Worm (Caenorhabditis elegans): ENCODE data around the gene ZK829.9.
A peak's percentile ranks its signal among the peaks of the same experiment; 100 is the strongest.

Gene ZK829.9

ce11 chrIV:11952612-11953299 lies 17.6 kb upstream of the ZK829.9 start, which contains the start of gene gdh-1 (continued):
- peak; percentile 24 for TF ChIP-seq hlh-30 (tag; optimal IDR thresholded peaks at IDR 0.05; ENCODE audit: insufficient read depth)
- no peak for TF ChIP-seq spr-3 (GFP tag; optimal IDR thresholded peaks at IDR 0.05)
- TF ChIP-seq dve-1 (tag; optimal IDR thresholded peaks at IDR 0.05; ENCODE audit: insufficient read depth): peak; percentile 57
- no peak for TF ChIP-seq Y75B8A.6 (GFP tag; IDR thresholded peaks at IDR 0.05)
- TF ChIP-seq pha-4 (GFP tag; IDR thresholded peaks at IDR 0.05): no peak
- TF ChIP-seq pha-4 (tag; optimal IDR thresholded peaks at IDR 0.05): peak; percentile 35
- TF ChIP-seq nhr-28 (tag; optimal IDR thresholded peaks at IDR 0.05): peak; percentile 74
- TF ChIP-seq snpc-1.2 (GFP tag; IDR thresholded peaks at IDR 0.05): 0 out of 2 replicates have a peak, but pooled peaks have one; percentile 15
- TF ChIP-seq Y48G9A.11 (GFP tag; IDR thresholded peaks at IDR 0.05): no peak
- no peak for TF ChIP-seq nhr-76 (tag; optimal IDR thresholded peaks at IDR 0.05)
- no peak for TF ChIP-seq nhr-237 (tag; optimal IDR thresholded peaks at IDR 0.05)
- peak; percentile 84 for TF ChIP-seq ama-1 (optimal IDR thresholded peaks at IDR 0.05)
- peak in 1 of 2 experiments; percentile 58 for TF ChIP-seq mdl-1 (tag; optimal IDR thresholded peaks at IDR 0.05)
- TF ChIP-seq saeg-2 (GFP tag; IDR thresholded peaks at IDR 0.05): no peak
- TF ChIP-seq lir-3 (tag; optimal IDR thresholded peaks at IDR 0.05): no peak
- no peak for TF ChIP-seq unc-62 (GFP tag; optimal IDR thresholded peaks at IDR 0.05 in 1 of 2)
- TF ChIP-seq unc-62 (tag; optimal IDR thresholded peaks at IDR 0.05): no peak
- no peak for TF ChIP-seq mep-1 (tag; optimal IDR thresholded peaks at IDR 0.05)

ce11 chrIV:11955592-11955991 lies 14.7 kb upstream of the ZK829.9 start:
- no peak for TF ChIP-seq lin-15B (tag; optimal IDR thresholded peaks at IDR 0.05)
- peak; percentile 81 for TF ChIP-seq gei-8 (GFP tag; optimal IDR thresholded peaks at IDR 0.05)
- no peak for TF ChIP-seq nhr-41 (GFP tag; IDR thresholded peaks at IDR 0.05)
- TF ChIP-seq aha-1 (tag): peak; percentile 95
- no peak for TF ChIP-seq duxl-1 (tag; optimal IDR thresholded peaks at IDR 0.05; ENCODE audit: poor library complexity)
- peak; percentile 69; the same call in 1 of the 2 replicates for TF ChIP-seq zfp-3 (GFP tag; conservative IDR thresholded peaks at IDR 0.05)
- no peak for TF ChIP-seq lim-7 (GFP tag; IDR thresholded peaks at IDR 0.05)
- peak; percentile 51 for TF ChIP-seq mxl-3 (GFP tag; optimal IDR thresholded peaks at IDR 0.05)
- TF ChIP-seq pqm-1 (tag; optimal IDR thresholded peaks at IDR 0.05): peak; percentile 90
- TF ChIP-seq hlh-11 (tag; optimal IDR thresholded peaks at IDR 0.05): peak; percentile 82
- TF ChIP-seq hif-1 (tag; optimal IDR thresholded peaks at IDR 0.05): peak in 1 of 2 experiments; percentile 2
- peak; percentile 76 for TF ChIP-seq spr-3 (GFP tag; optimal IDR thresholded peaks at IDR 0.05)
- no peak for TF ChIP-seq ztf-11 (tag; optimal IDR thresholded peaks at IDR 0.05)
- peak; percentile 42; the same call in 1 of the 2 replicates for TF ChIP-seq pha-4 (GFP tag; IDR thresholded peaks at IDR 0.05)
- no peak for TF ChIP-seq pha-4 (tag; optimal IDR thresholded peaks at IDR 0.05)
- peak; percentile 28 to 60 for TF ChIP-seq lsy-2 (tag; optimal IDR thresholded peaks at IDR 0.05)
- TF ChIP-seq lin-13 (GFP tag; optimal IDR thresholded peaks at IDR 0.05): no peak
- TF ChIP-seq lin-29 (GFP tag; IDR thresholded peaks at IDR 0.05): no peak
- peak; percentile 93 for TF ChIP-seq lin-1 (GFP tag; IDR thresholded peaks at IDR 0.05)
- peak; percentile 66 for TF ChIP-seq T20F7.1 (GFP tag; optimal IDR thresholded peaks at IDR 0.05)
- no peak for TF ChIP-seq snpc-4 (tag; optimal IDR thresholded peaks at IDR 0.05)
- peak; percentile 66; the same call in 1 of the 2 replicates for TF ChIP-seq mdt-29 (GFP tag; IDR thresholded peaks at IDR 0.05)
- TF ChIP-seq Y48G9A.11 (GFP tag; IDR thresholded peaks at IDR 0.05): peak; percentile 7; the same call in 1 of the 2 replicates
- no peak for TF ChIP-seq ceh-20 (GFP tag; IDR thresholded peaks at IDR 0.05)
- TF ChIP-seq ama-1 (optimal IDR thresholded peaks at IDR 0.05): peak; percentile 55
- peak; percentile 46 for TF ChIP-seq lin-38 (GFP tag; IDR thresholded peaks at IDR 0.05)
- TF ChIP-seq php-3 (GFP tag; IDR thresholded peaks at IDR 0.05): 0 out of 2 replicates have a peak, but pooled peaks have one; percentile 34
- no peak for TF ChIP-seq tag-97 (GFP tag; IDR thresholded peaks at IDR 0.05)
- TF ChIP-seq ztf-7 (tag; optimal IDR thresholded peaks at IDR 0.05): no peak
- TF ChIP-seq dmd-6 (GFP tag; IDR thresholded peaks at IDR 0.05): peak; percentile 94
- no peak for TF ChIP-seq skn-1 (tag; optimal IDR thresholded peaks at IDR 0.05)
- peak; percentile 69; the same call in 1 of the 2 replicates for TF ChIP-seq Y75B8A.6 (GFP tag; IDR thresholded peaks at IDR 0.05)
- no peak for TF ChIP-seq lir-3 (tag; optimal IDR thresholded peaks at IDR 0.05)
- peak; percentile 75 for TF ChIP-seq nhr-28 (tag; optimal IDR thresholded peaks at IDR 0.05)
- TF ChIP-seq nhr-102 (tag; optimal IDR thresholded peaks at IDR 0.05): peak; percentile 33
- TF ChIP-seq nhr-48 (tag; optimal IDR thresholded peaks at IDR 0.05): peak; percentile 86
- TF ChIP-seq hlh-30 (tag; optimal IDR thresholded peaks at IDR 0.05; ENCODE audit: insufficient read depth): no peak
- peak; percentile 84 for TF ChIP-seq dve-1 (tag; optimal IDR thresholded peaks at IDR 0.05; ENCODE audit: insufficient read depth)
- TF ChIP-seq nhr-77 (tag; optimal IDR thresholded peaks at IDR 0.05): peak; percentile 60
